Worm (Caenorhabditis elegans) whole organism, L3 larva: ENCODE results near the gene osgn-1.

Experiments
- ama-1 ChIP-seq: fragments of 150-350 bp; optimal IDR thresholded peaks from 2 replicates; lab custom pipeline; 2018
- fkh-10 ChIP-seq: sonication (generic microtip); optimal IDR thresholded peaks from 2 replicates; lab custom pipeline; 2017; ENCODE audit warnings: missing biosample characterization, missing genetic modification reagents, missing genetic modification characterization
- lin-39 ChIP-seq: fragments of 150-350 bp; optimal IDR thresholded peaks from 2 replicates; lab custom pipeline; 2018; ENCODE audit warnings: missing biosample characterization, missing genetic modification reagents, missing genetic modification characterization
- mdl-1 ChIP-seq: fragments of 150-350 bp; optimal IDR thresholded peaks from 2 replicates; lab custom pipeline; 2014; ENCODE audit warnings: missing biosample characterization, missing genetic modification characterization
- nhr-76 ChIP-seq: fragments of 150-350 bp; sonication (generic microtip); optimal IDR thresholded peaks from 5 replicates; lab custom pipeline; 2014; ENCODE audit warnings: missing biosample characterization, missing genetic modification characterization
- pha-4 ChIP-seq: fragments of 150-350 bp; optimal IDR thresholded peaks from 2 replicates; lab custom pipeline; 2014; ENCODE audit warnings: missing biosample characterization, missing genetic modification reagents, missing genetic modification characterization
- tbx-2 ChIP-seq: sonication (generic microtip); optimal IDR thresholded peaks from 2 replicates; lab custom pipeline; 2016; ENCODE audit warnings: mild to moderate bottlenecking, missing genetic modification characterization, missing compliant biosample characterization

DNA sequence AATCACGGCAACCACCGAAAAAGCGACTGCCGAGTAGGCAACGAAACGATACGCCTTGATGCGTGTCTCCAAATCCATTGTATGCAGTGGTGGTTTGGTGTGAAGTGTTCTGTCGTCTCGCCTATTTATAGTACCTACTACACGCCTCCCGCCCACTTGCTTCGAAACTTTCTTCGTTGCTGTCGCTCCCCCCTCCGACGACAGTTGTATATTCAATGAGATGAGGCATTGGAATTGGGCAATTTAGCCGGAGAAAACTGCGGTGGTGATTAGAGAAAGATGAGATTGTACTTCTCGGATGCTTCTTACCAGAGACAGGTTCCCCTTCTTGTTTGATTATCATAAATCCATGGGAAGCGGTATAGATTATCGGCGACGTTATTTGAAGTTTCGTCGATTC lies 37.3 kb downstream of the osgn-1 start, which contains the start of gene col-34:
- TF ChIP-seq ama-1 (no peak), pha-4 (tag; lab: Kevin White, UChicago) (no peak), tbx-2 (tag; lab: Kevin White, UChicago) (no peak), mdl-1 (no peak), nhr-76 (no peak), fkh-10 (GFP tag; lab: Kevin White, UChicago) (no peak), lin-39 (no peak)
